Worm (Caenorhabditis elegans) whole organism, L4/young adult: Measurements from ENCODE around the gene cyc-2.1.
"Not testable (repeated sequence)": the region's sequence is repeated elsewhere in the genome, so short reads cannot be mapped to it uniquely, and the experiment has no call there.

Experiments
- W03F9.2 ChIP-seq: fragments of 150-350 bp; optimal IDR thresholded peaks from 2 replicates; lab custom pipeline; 2014; ENCODE audit warnings: missing biosample characterization, missing genetic modification characterization
- dao-5 ChIP-seq: sonication (generic microtip); optimal IDR thresholded peaks from 2 replicates; lab custom pipeline; 2016; ENCODE audit warnings: missing genotype, missing genetic modification characterization, moderate library complexity, missing compliant biosample characterization
- him-1 ChIP-seq: sonication (generic microtip); optimal IDR thresholded peaks from 2 replicates; lab custom pipeline; 2016; ENCODE audit warnings: missing genotype, missing genetic modification reagents, missing genetic modification characterization, missing compliant biosample characterization

The cyc-2.1 gene

ce11 chrIV:4755929-4756655 is 7.3 kb upstream of the cyc-2.1 start, which contains the start of the genes fbxb-77 and Y17G9B.11:
Gene fbxb-77 (minus strand): TSS chrIV:4756157.
Gene Y17G9B.11 (plus strand): TSS chrIV:4756605.
- no peak for TF ChIP-seq him-1
- no peak for TF ChIP-seq dao-5
- TF ChIP-seq W03F9.2, result no peak

- TF ChIP-seq W03F9.2, result no peak
- no peak for TF ChIP-seq dao-5
- TF ChIP-seq him-1, result no peak
Measured at ce11 chrIV:4751814-4752213, 3.0 kb upstream of the cyc-2.1 start, which contains the start of gene Y17G9B.4. Gene Y17G9B.4 (plus strand): TSS chrIV:4752119.

- TF ChIP-seq him-1, result peak; percentile 99
- TF ChIP-seq W03F9.2, result peak; percentile 99
- TF ChIP-seq dao-5, result peak; percentile 82
Measured at ce11 chrIV:4749728-4750278, 991 bp upstream of the cyc-2.1 start, which contains the start of the genes rpl-20 and Y17G9B.5. Gene rpl-20 (minus strand): TSS chrIV:4749778. Gene Y17G9B.5 (plus strand): TSS chrIV:4750240.

- no peak for TF ChIP-seq him-1
- TF ChIP-seq W03F9.2, result no peak
- TF ChIP-seq dao-5, result no peak
Measured at ce11 chrIV:4749155-4749554, 343 bp upstream of the cyc-2.1 start.

ce11 chrIV:4747553-4747952 is 1.3 kb downstream of the cyc-2.1 start, which contains the start of gene tctn-1:
Gene tctn-1 (minus strand): TSS chrIV:4747832.
- TF ChIP-seq dao-5, result no peak
- no peak for TF ChIP-seq him-1
- no peak for TF ChIP-seq W03F9.2

ce11 chrIV:4745422-4745821 is 3.4 kb downstream of the cyc-2.1 start, which contains the start of gene timm-17B.1:
Gene timm-17B.1 (minus strand): TSS chrIV:4745492.
- TF ChIP-seq W03F9.2 (peak; percentile 96), him-1 (peak; percentile 10), dao-5 (no peak)

- TF ChIP-seq dao-5 (no peak), W03F9.2 (no peak), him-1 (no peak)
Measured at ce11 chrIV:4744167-4744566, 4.6 kb downstream of the cyc-2.1 start, which contains the start of gene hoe-1. Gene hoe-1 (minus strand): TSS chrIV:4744267.

ce11 chrIV:4742480-4742879 is 6.3 kb downstream of the cyc-2.1 start:
- no peak for TF ChIP-seq W03F9.2
- TF ChIP-seq dao-5, result no peak
- no peak for TF ChIP-seq him-1

ce11 chrIV:4737258-4737657 is 11.6 kb downstream of the cyc-2.1 start, which contains the start of gene fbxb-78:
Gene fbxb-78 (plus strand): TSS chrIV:4737558.
- TF ChIP-seq him-1, result no peak
- TF ChIP-seq W03F9.2, result no peak
- no peak for TF ChIP-seq dao-5

ce11 chrIV:4727935-4728334 is 20.9 kb downstream of the cyc-2.1 start:
- TF ChIP-seq him-1, result peak; percentile 73
- peak; percentile 37 for TF ChIP-seq W03F9.2

- TF ChIP-seq him-1 (peak; percentile 88), dao-5 (peak; percentile 1)
Measured at ce11 chrIV:4725478-4725920, 23.3 kb downstream of the cyc-2.1 start.

- TF ChIP-seq him-1, result no peak
- no peak for TF ChIP-seq dao-5
- no peak for TF ChIP-seq W03F9.2
Measured at ce11 chrIV:4724562-4724961, 24.2 kb downstream of the cyc-2.1 start, which contains the start of gene K08F11.1. Gene K08F11.1 (plus strand): TSS chrIV:4724862.

ce11 chrIV:4723687-4724086 is 25.1 kb downstream of the cyc-2.1 start:
- no peak for TF ChIP-seq him-1
- TF ChIP-seq dao-5, result no peak
- no peak for TF ChIP-seq W03F9.2

- TF ChIP-seq him-1, dao-5, W03F9.2: not testable (repeated sequence)
Measured at ce11 chrIV:4715785-4716184, 33.0 kb downstream of the cyc-2.1 start, which contains the start of gene miro-1. Gene miro-1 (minus strand): TSS chrIV:4715807.

- TF ChIP-seq W03F9.2, result no peak
- TF ChIP-seq dao-5, result no peak
- TF ChIP-seq him-1, result no peak
Measured at ce11 chrIV:4712376-4712775, 36.4 kb downstream of the cyc-2.1 start, which contains the start of gene yars-2. Gene yars-2 (minus strand): TSS chrIV:4712624.

- TF ChIP-seq dao-5 (no peak), him-1 (no peak), W03F9.2 (no peak)
Measured at ce11 chrIV:4710459-4710858, 38.4 kb downstream of the cyc-2.1 start, which contains the start of gene cif-1. Gene cif-1 (minus strand): TSS chrIV:4710755.
